Worm (Caenorhabditis elegans) whole organism, L4 larva: ENCODE data around the gene gpa-12.

Source experiments
- ZK546.5 ChIP-seq, 2 experiments: sonication (generic microtip); optimal IDR thresholded peaks; 2 replicates each; lab custom pipeline; 2017; ENCODE audit warnings: missing biosample characterization in 2 of 2, missing genetic modification characterization in 2 of 2
- ama-1 ChIP-seq: fragments of 150-350 bp; optimal IDR thresholded peaks from 2 replicates; lab custom pipeline; 2014; ENCODE audit warnings: inconsistent platforms, mixed read lengths
- ceh-82 ChIP-seq: sonication (generic microtip); optimal IDR thresholded peaks from 2 replicates; lab custom pipeline; 2017; ENCODE audit warnings: missing biosample characterization, missing genetic modification characterization
- cey-2 ChIP-seq: sonication (generic microtip); optimal IDR thresholded peaks from 3 replicates; lab custom pipeline; 2017; ENCODE audit warnings: missing genetic modification characterization, mild to moderate bottlenecking, missing compliant biosample characterization, antibody characterized with exemption, borderline replicate concordance; ENCODE audit not compliant: insufficient read depth
- egl-27 ChIP-seq: sonication (generic microtip); optimal IDR thresholded peaks from 3 replicates; lab custom pipeline; 2017; ENCODE audit warnings: missing biosample characterization, missing genetic modification reagents, missing genetic modification characterization
- lin-29 ChIP-seq: fragments of 200-800 bp; sonication (Bioruptor generic); IDR thresholded peaks from 2 replicates; pipeline ENCODE4 v1.3.6; 2022; ENCODE audit warnings: missing genetic modification reagents, missing genetic modification characterization, missing compliant biosample characterization
- nhr-11 ChIP-seq: fragments of 150-350 bp; optimal IDR thresholded peaks from 2 replicates; lab custom pipeline; 2014; ENCODE audit warnings: missing biosample characterization, missing genetic modification characterization
- nhr-111 ChIP-seq: fragments of 200-800 bp; sonication (Bioruptor generic); optimal IDR thresholded peaks from 2 replicates; lab custom pipeline; 2018; ENCODE audit warnings: mild to moderate bottlenecking, missing genetic modification characterization, missing compliant biosample characterization
- nhr-41 ChIP-seq: fragments of 200-800 bp; sonication (Bioruptor generic); IDR thresholded peaks from 2 replicates; pipeline ENCODE4 v1.3.6; 2022; ENCODE audit warnings: missing genetic modification reagents, missing genetic modification characterization, missing compliant biosample characterization
- nhr-6 ChIP-seq: fragments of 150-350 bp; optimal IDR thresholded peaks from 2 replicates; lab custom pipeline; 2014; ENCODE audit warnings: missing biosample characterization, missing genetic modification characterization
- nhr-77 ChIP-seq: fragments of 150-350 bp; optimal IDR thresholded peaks from 2 replicates; lab custom pipeline; 2014; ENCODE audit warnings: missing biosample characterization, missing genetic modification characterization
- unc-62 ChIP-seq, 3 experiments: fragments of 150-350 bp in 1 of 3; sonication (generic microtip); optimal IDR thresholded peaks in 2 of 3; peaks in 1 of 3; 1 replicate in 1 of 3; 2 replicates in 2 of 3; lab custom pipeline; 2014 to 2017; ENCODE audit warnings: missing biosample characterization in 3 of 3, missing genetic modification characterization in 3 of 3, missing genetic modification reagents in 3 of 3, missing genotype in 1 of 3
- zag-1 ChIP-seq: fragments of 150-350 bp; optimal IDR thresholded peaks from 2 replicates; lab custom pipeline; 2014; ENCODE audit warnings: missing biosample characterization, missing genetic modification characterization

- TF ChIP-seq zag-1 (tag; lab: Kevin White, UChicago), result no peak
- no peak for TF ChIP-seq egl-27
- peak in 1 of 2 experiments; percentile 77 for TF ChIP-seq unc-62 (GFP tag; optimal IDR thresholded peaks at IDR 0.05 in 1 of 2; lab: Kevin White, UChicago)
- TF ChIP-seq unc-62 (tag; optimal IDR thresholded peaks at IDR 0.05; lab: Kevin White, UChicago), result no peak
- no peak for TF ChIP-seq nhr-41 (GFP tag; lab: Robert Waterston, UW)
- TF ChIP-seq nhr-11 (tag; lab: Kevin White, UChicago), result no peak
- TF ChIP-seq ama-1 (lab: Kevin White, UChicago), result no peak
- no peak for TF ChIP-seq lin-29
- TF ChIP-seq ceh-82 (tag; lab: Kevin White, UChicago), result no peak
- TF ChIP-seq nhr-111 (GFP tag; lab: Kevin White, UChicago), result no peak
- TF ChIP-seq nhr-77, result no peak
- TF ChIP-seq ZK546.5 (tag; optimal IDR thresholded peaks at IDR 0.05; lab: Kevin White, UChicago), result no peak
- TF ChIP-seq cey-2 (tag; lab: Kevin White, UChicago), result no peak
- TF ChIP-seq nhr-6, result no peak
Measured at ce11 chrX:9195375-9196098, 47.8 kb upstream of the gpa-12 start.
